Worm (Caenorhabditis elegans) whole organism, L2 larva: ENCODE data around the gene F22E5.7.
A peak's percentile ranks its signal among the peaks of the same experiment; 100 is the strongest.
"Not testable (repeated sequence)": the region's sequence is repeated elsewhere in the genome, so short reads cannot be mapped to it uniquely, and the experiment has no call there.

Experiments used
- C34F6.9 ChIP-seq: fragments of 150-350 bp; optimal IDR thresholded peaks from 2 replicates; lab custom pipeline; 2014; ENCODE audit warnings: missing biosample characterization, missing genetic modification characterization
- F13H6.1 ChIP-seq: sonication (generic microtip); optimal IDR thresholded peaks from 2 replicates; lab custom pipeline; 2016; ENCODE audit warnings: missing genetic modification characterization, missing compliant biosample characterization
- R02D3.7 ChIP-seq: fragments of 150-350 bp; optimal IDR thresholded peaks from 2 replicates; lab custom pipeline; 2014; ENCODE audit warnings: missing biosample characterization, missing genetic modification characterization
- ZK546.5 ChIP-seq: sonication (generic microtip); optimal IDR thresholded peaks from 2 replicates; lab custom pipeline; 2017; ENCODE audit warnings: missing biosample characterization, missing genetic modification characterization
- ama-1 ChIP-seq: fragments of 150-350 bp; optimal IDR thresholded peaks from 2 replicates; lab custom pipeline; 2018; ENCODE audit warnings: inconsistent platforms
- ceh-16 ChIP-seq: fragments of 150-350 bp; optimal IDR thresholded peaks from 2 replicates; lab custom pipeline; 2014; ENCODE audit warnings: missing biosample characterization, missing genetic modification characterization
- dmd-4 ChIP-seq: sonication (generic microtip); optimal IDR thresholded peaks from 2 replicates; lab custom pipeline; 2017; ENCODE audit warnings: missing biosample characterization, missing genetic modification characterization
- elt-1 ChIP-seq: fragments of 150-350 bp; optimal IDR thresholded peaks from 2 replicates; lab custom pipeline; 2014; ENCODE audit warnings: missing biosample characterization, missing genetic modification characterization
- fos-1 ChIP-seq: fragments of 150-350 bp; optimal IDR thresholded peaks from 2 replicates; lab custom pipeline; 2014; ENCODE audit warnings: missing biosample characterization, missing genetic modification characterization
- gmeb-1 ChIP-seq: fragments of 150-350 bp; optimal IDR thresholded peaks from 2 replicates; lab custom pipeline; 2014; ENCODE audit warnings: missing biosample characterization, missing genetic modification characterization
- lin-11 ChIP-seq: fragments of 150-350 bp; sonication (generic microtip); optimal IDR thresholded peaks from 2 replicates; lab custom pipeline; 2014; ENCODE audit warnings: missing biosample characterization, missing genetic modification characterization, inconsistent platforms, mixed read lengths
- lin-13 ChIP-seq: fragments of 150-350 bp; optimal IDR thresholded peaks from 2 replicates; lab custom pipeline; 2014; ENCODE audit warnings: missing biosample characterization, missing genetic modification reagents, missing genetic modification characterization
- lin-39 ChIP-seq: fragments of 150-350 bp; optimal IDR thresholded peaks from 2 replicates; lab custom pipeline; 2014; ENCODE audit warnings: missing biosample characterization, missing genetic modification reagents, missing genetic modification characterization
- mab-5 ChIP-seq: fragments of 150-350 bp; optimal IDR thresholded peaks from 2 replicates; lab custom pipeline; 2014; ENCODE audit warnings: missing biosample characterization, missing genetic modification characterization
- mbf-1 ChIP-seq: sonication (generic microtip); optimal IDR thresholded peaks from 2 replicates; lab custom pipeline; 2017; ENCODE audit warnings: missing biosample characterization, missing genetic modification characterization
- mdl-1 ChIP-seq, 2 experiments: fragments of 150-350 bp in 1 of 2; sonication (generic microtip) in 1 of 2; optimal IDR thresholded peaks; 2 replicates each; lab custom pipeline; 2017; ENCODE audit warnings: missing biosample characterization in 2 of 2, missing genetic modification characterization in 2 of 2
- nhr-11 ChIP-seq: fragments of 150-350 bp; optimal IDR thresholded peaks from 2 replicates; lab custom pipeline; 2014; ENCODE audit warnings: missing biosample characterization, missing genetic modification characterization
- nhr-129 ChIP-seq: fragments of 150-350 bp; optimal IDR thresholded peaks from 2 replicates; lab custom pipeline; 2014; ENCODE audit warnings: missing biosample characterization, missing genetic modification characterization
- nhr-21 ChIP-seq: fragments of 150-350 bp; optimal IDR thresholded peaks from 2 replicates; lab custom pipeline; 2014; ENCODE audit warnings: missing biosample characterization, missing genetic modification characterization
- nhr-23 ChIP-seq: fragments of 150-350 bp; optimal IDR thresholded peaks from 2 replicates; lab custom pipeline; 2014; ENCODE audit warnings: missing biosample characterization, missing genetic modification reagents, missing genetic modification characterization
- nhr-237 ChIP-seq: fragments of 150-350 bp; optimal IDR thresholded peaks from 2 replicates; lab custom pipeline; 2014; ENCODE audit warnings: missing biosample characterization, missing genetic modification characterization
- nhr-25 ChIP-seq: fragments of 150-350 bp; sonication (generic microtip); optimal IDR thresholded peaks from 3 replicates; lab custom pipeline; 2014; ENCODE audit warnings: missing biosample characterization, missing genetic modification characterization
- nhr-6 ChIP-seq: fragments of 150-350 bp; optimal IDR thresholded peaks from 2 replicates; lab custom pipeline; 2014; ENCODE audit warnings: missing biosample characterization, missing genetic modification characterization
- nhr-77 ChIP-seq: fragments of 150-350 bp; optimal IDR thresholded peaks from 2 replicates; lab custom pipeline; 2014; ENCODE audit warnings: missing biosample characterization, missing genetic modification characterization
- peb-1 ChIP-seq: fragments of 150-350 bp; optimal IDR thresholded peaks from 2 replicates; lab custom pipeline; 2014; ENCODE audit warnings: missing biosample characterization, missing genetic modification characterization
- skn-1 ChIP-seq: sonication (generic microtip); optimal IDR thresholded peaks from 2 replicates; lab custom pipeline; 2017; ENCODE audit warnings: missing biosample characterization, missing genetic modification characterization
- sma-3 ChIP-seq: sonication (generic microtip); optimal IDR thresholded peaks from 2 replicates; lab custom pipeline; 2016; ENCODE audit warnings: missing genetic modification reagents, missing genetic modification characterization, missing compliant biosample characterization
- sma-9 ChIP-seq, 2 experiments: fragments of 150-350 bp in 1 of 2; sonication (generic microtip) in 1 of 2; optimal IDR thresholded peaks; 2 replicates each; lab custom pipeline; 2014 to 2016; ENCODE audit warnings: missing genetic modification characterization in 2 of 2, mild to moderate bottlenecking in 1 of 2, missing biosample characterization in 1 of 2, missing compliant biosample characterization in 1 of 2, missing genetic modification reagents in 1 of 2, moderate library complexity in 1 of 2
- snpc-4 ChIP-seq: fragments of 150-350 bp; optimal IDR thresholded peaks from 2 replicates; lab custom pipeline; 2014; ENCODE audit warnings: missing biosample characterization, missing genetic modification characterization
- unc-39 ChIP-seq: fragments of 150-350 bp; optimal IDR thresholded peaks from 2 replicates; lab custom pipeline; 2014; ENCODE audit warnings: missing biosample characterization, missing genetic modification characterization
- unc-55 ChIP-seq: fragments of 150-350 bp; sonication (generic microtip); optimal IDR thresholded peaks from 3 replicates; lab custom pipeline; 2014; ENCODE audit warnings: missing biosample characterization, missing genetic modification reagents, missing genetic modification characterization
- unc-62 ChIP-seq: fragments of 150-350 bp; optimal IDR thresholded peaks from 2 replicates; lab custom pipeline; 2014; ENCODE audit warnings: missing biosample characterization, missing genetic modification reagents, missing genetic modification characterization
- zag-1 ChIP-seq: fragments of 150-350 bp; optimal IDR thresholded peaks from 2 replicates; lab custom pipeline; 2014; ENCODE audit warnings: missing biosample characterization, missing genetic modification characterization
- ztf-1 ChIP-seq: fragments of 200-800 bp; sonication (Bioruptor generic); conservative IDR thresholded peaks from 2 replicates; pipeline ENCODE4 v1.3.6; 2022; ENCODE audit warnings: missing genetic modification characterization, missing compliant biosample characterization
- ztf-11 ChIP-seq: sonication (generic microtip); optimal IDR thresholded peaks from 2 replicates; lab custom pipeline; 2017; ENCODE audit warnings: missing biosample characterization, missing genetic modification characterization
- ztf-4 ChIP-seq: fragments of 150-350 bp; optimal IDR thresholded peaks from 2 replicates; lab custom pipeline; 2014; ENCODE audit warnings: missing biosample characterization, missing genetic modification characterization

Gene F22E5.7

DNA sequence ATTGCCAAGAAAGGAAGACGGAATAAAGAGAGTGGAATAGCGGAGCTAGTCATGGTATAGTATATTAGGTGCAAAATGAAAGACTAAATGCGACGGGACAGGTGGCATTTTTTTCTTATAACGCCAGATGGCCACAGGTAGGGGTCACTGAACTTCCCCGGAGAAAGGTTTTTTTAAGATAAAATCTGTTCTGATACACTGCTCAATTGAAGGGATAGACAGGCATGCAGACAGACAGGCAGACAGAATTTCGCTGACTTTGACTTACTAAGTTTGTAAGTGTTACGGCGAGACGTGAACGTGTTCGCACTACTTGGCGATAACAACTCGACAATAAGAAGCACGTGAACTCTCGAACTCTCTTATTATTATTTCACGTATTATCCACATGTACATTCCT, 31.7 kb downstream of the F22E5.7 start, which contains the start of the genes F22E5.20 and F22E5.1:
TSS of gene F22E5.20 (minus strand) at position 101 of the 400 bp plus-strand sequence.
TSS of gene F22E5.1 (plus strand) at position 242 of the 400 bp plus-strand sequence.
- TF ChIP-seq ztf-1 (GFP tag; lab: Robert Waterston, UW); peb-1 (tag; lab: Kevin White, UChicago); unc-39 (tag; lab: Kevin White, UChicago): not testable (repeated sequence)

DNA sequence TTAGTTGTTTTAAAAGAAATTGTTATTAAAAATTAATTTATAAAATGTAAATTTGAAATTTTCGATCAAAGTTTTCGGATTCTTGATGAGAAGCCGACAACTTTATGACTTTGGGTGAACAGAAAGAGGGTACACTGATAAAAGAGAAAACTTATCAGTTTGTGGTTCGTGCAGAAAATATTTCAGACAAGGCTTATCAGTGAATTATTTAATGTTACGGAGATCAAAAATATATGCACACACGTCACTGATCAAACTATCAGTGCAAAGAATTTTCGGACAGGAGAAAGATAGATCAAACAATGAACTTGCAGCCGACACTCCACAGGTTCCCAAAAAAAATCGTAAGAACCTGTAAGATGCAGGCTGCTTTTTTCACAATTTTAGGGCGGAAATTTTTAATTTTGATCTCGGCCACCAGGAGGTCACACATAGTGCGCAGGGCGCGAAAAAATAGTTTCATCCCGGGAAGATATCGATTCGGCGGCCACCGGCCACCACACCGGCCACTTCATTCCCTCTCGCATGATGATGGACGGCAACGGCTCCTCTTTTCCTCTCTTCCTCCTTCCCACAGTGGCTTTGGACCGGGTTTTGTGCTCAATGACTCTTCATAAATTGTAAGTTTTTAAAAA, 35.8 kb downstream of the F22E5.7 start, which contains the start of gene F22E5.17:
TSS of gene F22E5.17 (plus strand) at position 508 of the 635 bp plus-strand sequence.
- peak; percentile 77 for TF ChIP-seq sma-9 (GFP tag; optimal IDR thresholded peaks at IDR 0.05; lab: Kevin White, UChicago)
- TF ChIP-seq sma-9 (tag; optimal IDR thresholded peaks at IDR 0.05; lab: Kevin White, UChicago): no peak
- peak; percentile 88 for TF ChIP-seq fos-1 (tag; lab: Kevin White, UChicago)
- no peak for TF ChIP-seq dmd-4 (tag; lab: Kevin White, UChicago)
- TF ChIP-seq mdl-1 (tag; optimal IDR thresholded peaks at IDR 0.05; lab: Kevin White, UChicago): no peak
- no peak for TF ChIP-seq elt-1 (tag; lab: Kevin White, UChicago)
- TF ChIP-seq mbf-1: no peak
- peak; percentile 19 for TF ChIP-seq gmeb-1 (tag; lab: Kevin White, UChicago)
- peak; percentile 1 for TF ChIP-seq F13H6.1
- TF ChIP-seq peb-1 (tag; lab: Kevin White, UChicago): no peak
- TF ChIP-seq lin-13: no peak
- TF ChIP-seq mab-5 (tag; lab: Kevin White, UChicago): no peak
- no peak for TF ChIP-seq C34F6.9
- no peak for TF ChIP-seq ztf-11 (tag; lab: Kevin White, UChicago)
- TF ChIP-seq nhr-237 (tag; lab: Kevin White, UChicago): no peak

DNA sequence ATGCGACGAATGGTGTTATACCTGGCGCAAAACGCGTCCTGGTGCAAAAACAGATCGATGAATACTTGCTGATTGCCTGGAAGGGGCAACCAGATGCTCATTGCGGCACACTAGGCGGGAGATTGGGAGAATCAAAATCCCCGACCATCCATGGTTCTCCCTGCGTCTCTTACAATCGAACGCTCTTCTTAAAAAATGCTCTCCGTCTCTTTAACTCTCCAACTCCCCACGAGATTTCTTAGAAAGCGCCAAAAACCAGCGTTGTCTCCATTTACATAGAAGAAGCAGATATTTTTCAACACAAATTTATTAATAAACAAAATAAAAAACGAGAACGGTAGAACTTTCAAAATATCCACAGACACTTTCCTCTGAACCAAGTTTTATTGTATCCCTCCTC, 39.2 kb downstream of the F22E5.7 start, which contains the start of gene F34D6.1:
TSS of gene F34D6.1 (minus strand) at position 101 of the 400 bp plus-strand sequence.
- TF ChIP-seq nhr-21 (no peak), lin-13 (no peak), mdl-1 (tag; optimal IDR thresholded peaks at IDR 0.05; lab: Kevin White, UChicago) (no peak), ama-1 (no peak), R02D3.7 (no peak), unc-62 (GFP tag; lab: Kevin White, UChicago) (no peak), lin-11 (tag; lab: Kevin White, UChicago) (no peak), nhr-11 (tag; lab: Kevin White, UChicago) (no peak), peb-1 (tag; lab: Kevin White, UChicago) (no peak), nhr-237 (tag; lab: Kevin White, UChicago) (no peak), nhr-77 (tag; lab: Kevin White, UChicago) (no peak), ztf-4 (no peak), C34F6.9 (no peak), sma-9 (GFP tag; optimal IDR thresholded peaks at IDR 0.05; lab: Kevin White, UChicago) (no peak), sma-9 (tag; optimal IDR thresholded peaks at IDR 0.05; lab: Kevin White, UChicago) (no peak), ztf-1 (GFP tag; lab: Robert Waterston, UW) (no peak), mbf-1 (no peak), ztf-11 (tag; lab: Kevin White, UChicago) (no peak)

ce11 chrII:2684208-2684607, 42.3 kb downstream of the F22E5.7 start, which contains the start of gene ceh-87:
Gene ceh-87 (minus strand): TSS chrII:2684308.
- TF ChIP-seq snpc-4 (tag; lab: Kevin White, UChicago) (no peak), ceh-16 (tag; lab: Kevin White, UChicago) (no peak), ztf-1 (GFP tag; lab: Robert Waterston, UW) (no peak), nhr-6 (tag; lab: Kevin White, UChicago) (no peak), ztf-11 (tag; lab: Kevin White, UChicago) (no peak), nhr-25 (tag; lab: Kevin White, UChicago) (no peak), ZK546.5 (tag; lab: Kevin White, UChicago) (no peak), unc-55 (no peak), zag-1 (tag; lab: Kevin White, UChicago) (no peak), lin-39 (tag; lab: Kevin White, UChicago) (no peak), fos-1 (tag; lab: Kevin White, UChicago) (no peak), lin-11 (tag; lab: Kevin White, UChicago) (no peak), skn-1 (tag; lab: Kevin White, UChicago) (no peak)

DNA sequence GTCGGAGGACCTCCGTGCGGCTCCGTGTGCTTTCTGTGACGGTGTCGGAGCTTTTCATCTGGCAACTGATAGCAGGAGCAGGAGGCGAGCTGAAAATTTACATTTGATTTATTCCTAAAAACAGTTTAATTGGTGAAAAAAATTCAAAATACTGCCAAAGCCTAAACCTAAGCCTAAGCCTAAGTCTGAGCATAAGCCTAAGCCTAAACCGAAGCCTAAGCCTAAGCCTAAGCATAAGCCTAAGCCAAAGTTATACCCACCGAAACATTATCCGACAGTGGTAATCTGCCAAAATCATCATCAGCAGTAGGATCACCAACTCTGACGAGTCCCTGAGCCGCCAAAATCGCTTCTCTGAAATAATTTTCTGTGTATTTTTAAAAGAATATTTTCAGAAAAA, 42.9 kb downstream of the F22E5.7 start:
- TF ChIP-seq lin-11 (tag; lab: Kevin White, UChicago): no peak
- no peak for TF ChIP-seq nhr-23 (tag; lab: Kevin White, UChicago)
- TF ChIP-seq ama-1: no peak
- no peak for TF ChIP-seq mab-5 (tag; lab: Kevin White, UChicago)
- TF ChIP-seq nhr-129 (tag; lab: Kevin White, UChicago): no peak
- TF ChIP-seq sma-3 (GFP tag; lab: Kevin White, UChicago): no peak
- TF ChIP-seq sma-9 (GFP tag; optimal IDR thresholded peaks at IDR 0.05; lab: Kevin White, UChicago): no peak
- no peak for TF ChIP-seq sma-9 (tag; optimal IDR thresholded peaks at IDR 0.05; lab: Kevin White, UChicago)
- no peak for TF ChIP-seq skn-1 (tag; lab: Kevin White, UChicago)
- TF ChIP-seq, all 48 proteins: peak for 0
